Worm (Caenorhabditis elegans) whole organism, L4/young adult: Measurements from ENCODE around the gene F17E5.2.

ENCODE experiments used
- W03F9.2 ChIP-seq: fragments of 150-350 bp; optimal IDR thresholded peaks from 2 replicates; lab custom pipeline; 2014; ENCODE audit warnings: missing biosample characterization, missing genetic modification characterization
- dao-5 ChIP-seq: sonication (generic microtip); optimal IDR thresholded peaks from 2 replicates; lab custom pipeline; 2016; ENCODE audit warnings: missing genotype, missing genetic modification characterization, moderate library complexity, missing compliant biosample characterization
- him-1 ChIP-seq: sonication (generic microtip); optimal IDR thresholded peaks from 2 replicates; lab custom pipeline; 2016; ENCODE audit warnings: missing genotype, missing genetic modification reagents, missing genetic modification characterization, missing compliant biosample characterization

- no peak for TF ChIP-seq dao-5
- no peak for TF ChIP-seq him-1 (tag; lab: Kevin White, UChicago)
- no peak for TF ChIP-seq W03F9.2 (tag; lab: Kevin White, UChicago)
Observed at ce11 chrX:12352872-12353271, 41.2 kb upstream of the F17E5.2 start, which contains the start of gene F42F12.4.
